Worm (Caenorhabditis elegans) whole organism, L3 larva: ENCODE results near the gene toe-2.

ENCODE experiments used
- ama-1 ChIP-seq: fragments of 150-350 bp; optimal IDR thresholded peaks from 2 replicates; lab custom pipeline; 2018
- ceh-16 ChIP-seq: sonication (generic microtip); optimal IDR thresholded peaks from 2 replicates; lab custom pipeline; 2017; ENCODE audit warnings: missing biosample characterization, missing genetic modification characterization
- ceh-82 ChIP-seq: fragments of 150-350 bp; optimal IDR thresholded peaks from 2 replicates; lab custom pipeline; 2014; ENCODE audit warnings: missing biosample characterization, missing genetic modification characterization
- elt-2 ChIP-seq: sonication (generic microtip); optimal IDR thresholded peaks from 2 replicates; lab custom pipeline; 2016; ENCODE audit warnings: missing genetic modification reagents, mild to moderate bottlenecking, missing genetic modification characterization, missing compliant biosample characterization
- nhr-237 ChIP-seq: fragments of 150-350 bp; optimal IDR thresholded peaks from 2 replicates; lab custom pipeline; 2014; ENCODE audit warnings: missing biosample characterization, missing genetic modification characterization
- nhr-25 ChIP-seq: sonication (generic microtip); optimal IDR thresholded peaks from 2 replicates; lab custom pipeline; 2017; ENCODE audit warnings: missing biosample characterization, missing genetic modification characterization
- nhr-67 ChIP-seq: fragments of 150-350 bp; optimal IDR thresholded peaks from 2 replicates; lab custom pipeline; 2014; ENCODE audit warnings: missing biosample characterization, missing genetic modification characterization
- nhr-76 ChIP-seq: fragments of 150-350 bp; sonication (generic microtip); optimal IDR thresholded peaks from 5 replicates; lab custom pipeline; 2014; ENCODE audit warnings: missing biosample characterization, missing genetic modification characterization
- snpc-4 ChIP-seq: fragments of 150-350 bp; optimal IDR thresholded peaks from 2 replicates; lab custom pipeline; 2014; ENCODE audit warnings: missing biosample characterization, missing genetic modification characterization
- unc-39 ChIP-seq: sonication (generic microtip); optimal IDR thresholded peaks from 4 replicates; lab custom pipeline; 2017; ENCODE audit warnings: missing biosample characterization, missing genetic modification characterization

DNA sequence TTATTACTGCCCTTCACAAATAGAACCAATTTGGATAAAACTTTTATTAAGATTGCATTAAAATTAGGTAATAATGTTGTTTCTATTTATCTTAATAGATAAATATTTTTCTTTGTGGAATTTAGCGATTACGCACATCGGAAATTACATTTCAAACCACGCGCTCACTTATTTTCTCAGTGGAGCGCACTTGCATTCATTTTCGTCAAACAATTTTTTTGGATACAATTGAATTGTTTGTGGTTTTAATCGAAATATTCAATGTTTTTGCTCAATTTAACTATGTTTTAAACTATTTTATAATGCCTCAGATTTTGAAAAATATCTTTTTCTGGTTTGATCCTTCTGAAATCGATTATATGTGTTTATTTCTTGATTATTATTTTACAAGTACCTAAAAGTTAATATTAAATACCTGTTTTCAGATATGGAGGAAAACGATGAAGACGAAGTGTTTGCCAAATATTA, 14.8 kb upstream of the toe-2 start, which contains the start of gene utp-20:
- TF ChIP-seq ceh-82 (tag; lab: Kevin White, UChicago) (no peak), nhr-67 (tag; lab: Kevin White, UChicago) (no peak), snpc-4 (tag; lab: Kevin White, UChicago) (peak; percentile 42), nhr-25 (no peak), elt-2 (no peak), unc-39 (no peak), nhr-237 (tag; lab: Kevin White, UChicago) (no peak), nhr-76 (tag; lab: Kevin White, UChicago) (no peak), ama-1 (no peak), ceh-16 (no peak)
